Worm (Caenorhabditis elegans) whole organism, L1 larva: ENCODE data around the gene Y37D8A.29.

Source experiments
- C34B4.2 ChIP-seq: sonication (generic microtip); optimal IDR thresholded peaks from 2 replicates; lab custom pipeline; 2017; ENCODE audit warnings: mild to moderate bottlenecking, missing genetic modification characterization, missing compliant biosample characterization
- Y116A8C.19 ChIP-seq: sonication (generic microtip); optimal IDR thresholded peaks from 2 replicates; lab custom pipeline; 2016; ENCODE audit warnings: missing compliant biosample characterization, missing genetic modification characterization, borderline replicate concordance
- aha-1 ChIP-seq: fragments of 150-350 bp; optimal IDR thresholded peaks from 2 replicates; lab custom pipeline; 2014; ENCODE audit warnings: missing biosample characterization, missing genetic modification characterization
- alr-1 ChIP-seq: fragments of 200-800 bp; sonication (Bioruptor generic); optimal IDR thresholded peaks from 2 replicates; lab custom pipeline; 2018; ENCODE audit warnings: borderline replicate concordance, mild to moderate bottlenecking, missing genetic modification characterization, missing compliant biosample characterization
- blmp-1 ChIP-seq: fragments of 150-350 bp; optimal IDR thresholded peaks from 2 replicates; lab custom pipeline; 2014; ENCODE audit warnings: missing biosample characterization, missing genetic modification characterization
- ceh-8 ChIP-seq: fragments of 200-800 bp; sonication (Bioruptor generic); optimal IDR thresholded peaks from 2 replicates; lab custom pipeline; 2018; ENCODE audit warnings: mild to moderate bottlenecking, missing genetic modification characterization, moderate library complexity, missing compliant biosample characterization
- ceh-88 ChIP-seq: fragments of 200-800 bp; sonication (Bioruptor generic); IDR thresholded peaks from 2 replicates; pipeline ENCODE4 v1.3.6; 2022; ENCODE audit warnings: missing genetic modification characterization, missing compliant biosample characterization
- ceh-90 ChIP-seq: sonication (generic microtip); optimal IDR thresholded peaks from 2 replicates; lab custom pipeline; 2016; ENCODE audit warnings: missing genetic modification characterization, missing compliant biosample characterization
- ces-1 ChIP-seq: fragments of 150-350 bp; optimal IDR thresholded peaks from 2 replicates; lab custom pipeline; 2014; ENCODE audit warnings: missing biosample characterization, missing genetic modification reagents, missing genetic modification characterization
- dpl-1 ChIP-seq, 3 experiments: fragments of 150-350 bp in 2 of 3; sonication (generic microtip) in 1 of 3; optimal IDR thresholded peaks; 2 replicates each; lab custom pipeline; 2014 to 2017; ENCODE audit warnings: missing biosample characterization in 3 of 3, missing genetic modification characterization in 3 of 3, missing genetic modification reagents in 3 of 3
- efl-1 ChIP-seq, 4 experiments: fragments of 150-350 bp; optimal IDR thresholded peaks in 3 of 4; peaks in 1 of 4; 1 replicate in 1 of 4; 2 replicates in 3 of 4; lab custom pipeline; 2014; ENCODE audit warnings: missing biosample characterization in 2 of 4, missing genetic modification characterization in 2 of 4, missing genetic modification reagents in 2 of 4
- elt-2 ChIP-seq: sonication (generic microtip); optimal IDR thresholded peaks from 2 replicates; lab custom pipeline; 2016; ENCODE audit warnings: missing genetic modification characterization, mild to moderate bottlenecking, inconsistent platforms, missing compliant biosample characterization, missing genetic modification reagents
- fkh-10 ChIP-seq: sonication (generic microtip); optimal IDR thresholded peaks from 2 replicates; lab custom pipeline; 2017; ENCODE audit warnings: missing biosample characterization, missing genetic modification reagents, missing genetic modification characterization
- fkh-8 ChIP-seq: sonication (generic microtip); optimal IDR thresholded peaks from 2 replicates; lab custom pipeline; 2016; ENCODE audit warnings: mild to moderate bottlenecking, missing genetic modification characterization, missing compliant biosample characterization
- fos-1 ChIP-seq: fragments of 150-350 bp; optimal IDR thresholded peaks from 2 replicates; lab custom pipeline; 2014; ENCODE audit warnings: missing biosample characterization, missing genetic modification characterization
- grh-1 ChIP-seq: fragments of 200-800 bp; sonication (Bioruptor generic); IDR thresholded peaks from 2 replicates; pipeline ENCODE4 v1.3.6; 2022; ENCODE audit warnings: missing genetic modification reagents, missing genetic modification characterization, missing compliant biosample characterization
- isw-1 ChIP-seq: fragments of 200-800 bp; sonication (Bioruptor generic); IDR thresholded peaks from 2 replicates; pipeline ENCODE4 v1.3.6; 2022; ENCODE audit warnings: missing genetic modification characterization, missing compliant biosample characterization
- jun-1 ChIP-seq: fragments of 150-350 bp; optimal IDR thresholded peaks from 2 replicates; lab custom pipeline; 2014; ENCODE audit warnings: missing biosample characterization, missing genetic modification reagents, missing genetic modification characterization
- lin-14 ChIP-seq: fragments of 200-800 bp; sonication (Bioruptor generic); optimal IDR thresholded peaks from 2 replicates; lab custom pipeline; 2018; ENCODE audit warnings: mild to moderate bottlenecking, missing genetic modification characterization, moderate library complexity, missing compliant biosample characterization
- lin-35 ChIP-seq, 2 experiments: fragments of 150-350 bp; optimal IDR thresholded peaks; 2 replicates each; lab custom pipeline; 2014; ENCODE audit warnings: missing biosample characterization in 2 of 2, missing genetic modification characterization in 2 of 2, missing genetic modification reagents in 2 of 2
- lsy-2 ChIP-seq, 2 experiments: fragments of 150-350 bp; optimal IDR thresholded peaks; 2 replicates each; lab custom pipeline; 2014; ENCODE audit warnings: missing biosample characterization in 2 of 2, missing genetic modification characterization in 2 of 2
- mdl-1 ChIP-seq, 2 experiments: fragments of 150-350 bp; optimal IDR thresholded peaks; 2 replicates each; lab custom pipeline; 2014 to 2017; ENCODE audit warnings: missing biosample characterization in 2 of 2, missing genetic modification characterization in 2 of 2, inconsistent platforms in 1 of 2
- mep-1 ChIP-seq: fragments of 150-350 bp; optimal IDR thresholded peaks from 2 replicates; lab custom pipeline; 2014; ENCODE audit warnings: missing biosample characterization, missing genetic modification characterization
- nhr-12 ChIP-seq: sonication (generic microtip); optimal IDR thresholded peaks from 2 replicates; lab custom pipeline; 2017; ENCODE audit warnings: missing biosample characterization, missing genetic modification characterization
- nhr-237 ChIP-seq: fragments of 150-350 bp; optimal IDR thresholded peaks from 2 replicates; lab custom pipeline; 2014; ENCODE audit warnings: missing biosample characterization, missing genetic modification characterization
- nhr-71 ChIP-seq: sonication (generic microtip); optimal IDR thresholded peaks from 2 replicates; lab custom pipeline; 2016; ENCODE audit warnings: mild to moderate bottlenecking, missing genetic modification characterization, moderate library complexity, missing compliant biosample characterization
- nhr-76 ChIP-seq: sonication (generic microtip); optimal IDR thresholded peaks from 2 replicates; lab custom pipeline; 2017; ENCODE audit warnings: missing biosample characterization, missing genetic modification characterization
- nhr-77 ChIP-seq: fragments of 150-350 bp; optimal IDR thresholded peaks from 2 replicates; lab custom pipeline; 2014; ENCODE audit warnings: missing biosample characterization, missing genetic modification characterization
- pag-3 ChIP-seq: sonication (generic microtip); optimal IDR thresholded peaks from 2 replicates; lab custom pipeline; 2017; ENCODE audit warnings: missing genetic modification characterization, mild to moderate bottlenecking, missing compliant biosample characterization, antibody characterized with exemption, borderline replicate concordance; ENCODE audit not compliant: insufficient read depth
- rnt-1 ChIP-seq: sonication (generic microtip); optimal IDR thresholded peaks from 2 replicates; lab custom pipeline; 2016; ENCODE audit warnings: mild to moderate bottlenecking, missing genetic modification characterization, moderate library complexity, missing compliant biosample characterization
- skn-1 ChIP-seq: fragments of 150-350 bp; optimal IDR thresholded peaks from 2 replicates; lab custom pipeline; 2014; ENCODE audit warnings: missing biosample characterization, missing genetic modification characterization
- snpc-4 ChIP-seq: fragments of 150-350 bp; optimal IDR thresholded peaks from 2 replicates; lab custom pipeline; 2014; ENCODE audit warnings: missing biosample characterization, missing genetic modification characterization
- snu-23 ChIP-seq: sonication (generic microtip); optimal IDR thresholded peaks from 2 replicates; lab custom pipeline; 2016; ENCODE audit warnings: missing genetic modification characterization, missing compliant biosample characterization
- sptf-1 ChIP-seq: fragments of 150-350 bp; optimal IDR thresholded peaks from 2 replicates; lab custom pipeline; 2014; ENCODE audit warnings: missing biosample characterization, missing genetic modification characterization
- sup-37 ChIP-seq: fragments of 200-800 bp; sonication (Bioruptor generic); optimal IDR thresholded peaks from 2 replicates; lab custom pipeline; 2018; ENCODE audit warnings: mild to moderate bottlenecking, missing genetic modification characterization, missing compliant biosample characterization
- tbx-2 ChIP-seq: sonication (generic microtip); optimal IDR thresholded peaks from 2 replicates; lab custom pipeline; 2016; ENCODE audit warnings: missing genetic modification characterization, missing compliant biosample characterization
- tlp-1 ChIP-seq: fragments of 150-350 bp; optimal IDR thresholded peaks from 2 replicates; lab custom pipeline; 2014; ENCODE audit warnings: missing biosample characterization, missing genetic modification characterization
- unc-98 ChIP-seq: fragments of 200-800 bp; sonication (Bioruptor generic); IDR thresholded peaks from 2 replicates; pipeline ENCODE4 v1.3.6; 2022; ENCODE audit warnings: missing genetic modification characterization, missing compliant biosample characterization
- vab-15 ChIP-seq: sonication (generic microtip); optimal IDR thresholded peaks from 2 replicates; lab custom pipeline; 2017; ENCODE audit warnings: missing genotype, mild to moderate bottlenecking, missing genetic modification characterization, missing compliant biosample characterization
- zag-1 ChIP-seq: fragments of 150-350 bp; optimal IDR thresholded peaks from 2 replicates; lab custom pipeline; 2014; ENCODE audit warnings: missing biosample characterization, missing genetic modification characterization

Y37D8A.29 gene

ce11 chrIII:12920810-12921209 lies 29.3 kb upstream of the Y37D8A.29 start:
- TF ChIP-seq sptf-1 (tag; lab: Kevin White, UChicago) = no peak
- no peak for TF ChIP-seq mdl-1 (tag; optimal IDR thresholded peaks at IDR 0.05; lab: Kevin White, UChicago)
- TF ChIP-seq pag-3 (tag; lab: Kevin White, UChicago) = no peak
- no peak for TF ChIP-seq aha-1
- TF ChIP-seq sup-37 (GFP tag; lab: Kevin White, UChicago) = no peak
- no peak for TF ChIP-seq dpl-1 (GFP tag; optimal IDR thresholded peaks at IDR 0.05; lab: Kevin White, UChicago)
- no peak for TF ChIP-seq grh-1 (GFP tag; lab: Robert Waterston, UW)

ce11 chrIII:12919882-12920281 lies 28.4 kb upstream of the Y37D8A.29 start:
- peak; percentile 52 for TF ChIP-seq nhr-77 (tag; lab: Kevin White, UChicago)
- no peak for TF ChIP-seq blmp-1 (tag; lab: Kevin White, UChicago)
- peak; percentile 10 for TF ChIP-seq nhr-71 (tag; lab: Kevin White, UChicago)
- no peak for TF ChIP-seq fkh-8
- TF ChIP-seq lin-35 (GFP tag; optimal IDR thresholded peaks at IDR 0.05; lab: Kevin White, UChicago) = peak in 1 of 2 experiments; percentile 41
- peak; percentile 37 for TF ChIP-seq skn-1
- peak; percentile 17 to 26 for TF ChIP-seq efl-1 (optimal IDR thresholded peaks at IDR 0.05; lab: Kevin White, UChicago)
- TF ChIP-seq efl-1 (GFP tag; optimal IDR thresholded peaks at IDR 0.05 in 1 of 2; lab: Kevin White, UChicago) = peak in 1 of 2 experiments; percentile 53
- no peak for TF ChIP-seq vab-15 (tag; lab: Kevin White, UChicago)
- TF ChIP-seq nhr-12 (tag; lab: Kevin White, UChicago) = no peak
- TF ChIP-seq snu-23 (GFP tag; lab: Kevin White, UChicago) = no peak
- no peak for TF ChIP-seq Y116A8C.19 (tag; lab: Kevin White, UChicago)
- no peak for TF ChIP-seq dpl-1 (GFP tag; optimal IDR thresholded peaks at IDR 0.05; lab: Kevin White, UChicago)
- TF ChIP-seq C34B4.2 (tag; lab: Kevin White, UChicago) = no peak
- no peak for TF ChIP-seq nhr-76 (tag; lab: Kevin White, UChicago)
- TF ChIP-seq jun-1 (tag; lab: Kevin White, UChicago) = peak; percentile 70
- no peak for TF ChIP-seq ceh-90 (tag; lab: Kevin White, UChicago)
- peak; percentile 53 for TF ChIP-seq lin-14 (GFP tag; lab: Kevin White, UChicago)
- TF ChIP-seq tlp-1 (tag; lab: Kevin White, UChicago) = no peak
- TF ChIP-seq unc-98 (GFP tag; lab: Robert Waterston, UW) = no peak
- TF ChIP-seq tbx-2 (tag; lab: Kevin White, UChicago) = peak; percentile 8
- TF ChIP-seq lsy-2 (tag; optimal IDR thresholded peaks at IDR 0.05; lab: Kevin White, UChicago) = peak in 1 of 2 experiments; percentile 45
- TF ChIP-seq mep-1 (tag; lab: Kevin White, UChicago) = no peak
- TF ChIP-seq rnt-1 (tag; lab: Kevin White, UChicago) = no peak
- TF ChIP-seq fos-1 (tag; lab: Kevin White, UChicago) = peak; percentile 28
- TF ChIP-seq elt-2 = peak; percentile 13
- TF ChIP-seq mdl-1 (tag; optimal IDR thresholded peaks at IDR 0.05; lab: Kevin White, UChicago) = no peak

ce11 chrIII:12918575-12918974 lies 27.1 kb upstream of the Y37D8A.29 start, which contains the start of gene Y37D8A.16:
Gene Y37D8A.16 (minus strand): TSS chrIII:12918675.
- TF ChIP-seq vab-15 (tag; lab: Kevin White, UChicago) (no peak), efl-1 (optimal IDR thresholded peaks at IDR 0.05; lab: Kevin White, UChicago) (no peak), efl-1 (GFP tag; optimal IDR thresholded peaks at IDR 0.05 in 1 of 2; lab: Kevin White, UChicago) (peak in 1 of 2 experiments; percentile 61)

ce11 chrIII:12917852-12918251 lies 26.4 kb upstream of the Y37D8A.29 start:
- TF ChIP-seq snpc-4 (tag; lab: Kevin White, UChicago) (no peak), lin-35 (GFP tag; optimal IDR thresholded peaks at IDR 0.05; lab: Kevin White, UChicago) (peak in 1 of 2 experiments; percentile 3)
- TF ChIP-seq, all 84 proteins: peak for 1

- peak; percentile 24 for TF ChIP-seq lin-14 (GFP tag; lab: Kevin White, UChicago)
- TF ChIP-seq isw-1 = no peak
- TF ChIP-seq ceh-88 (GFP tag; lab: Robert Waterston, UW) = no peak
- TF ChIP-seq zag-1 (tag; lab: Kevin White, UChicago) = no peak
- no peak for TF ChIP-seq ceh-8 (GFP tag; lab: Kevin White, UChicago)
- TF ChIP-seq fkh-10 (GFP tag; lab: Kevin White, UChicago) = no peak
- no peak for TF ChIP-seq nhr-237
- TF ChIP-seq alr-1 (tag; lab: Kevin White, UChicago) = no peak
- TF ChIP-seq ces-1 = no peak
These were observed 25.0 kb upstream of the Y37D8A.29 start for ce11 chrIII:12916459-12916858.
